Worm (Caenorhabditis elegans): ENCODE results near the gene ergi-3.

DNA sequence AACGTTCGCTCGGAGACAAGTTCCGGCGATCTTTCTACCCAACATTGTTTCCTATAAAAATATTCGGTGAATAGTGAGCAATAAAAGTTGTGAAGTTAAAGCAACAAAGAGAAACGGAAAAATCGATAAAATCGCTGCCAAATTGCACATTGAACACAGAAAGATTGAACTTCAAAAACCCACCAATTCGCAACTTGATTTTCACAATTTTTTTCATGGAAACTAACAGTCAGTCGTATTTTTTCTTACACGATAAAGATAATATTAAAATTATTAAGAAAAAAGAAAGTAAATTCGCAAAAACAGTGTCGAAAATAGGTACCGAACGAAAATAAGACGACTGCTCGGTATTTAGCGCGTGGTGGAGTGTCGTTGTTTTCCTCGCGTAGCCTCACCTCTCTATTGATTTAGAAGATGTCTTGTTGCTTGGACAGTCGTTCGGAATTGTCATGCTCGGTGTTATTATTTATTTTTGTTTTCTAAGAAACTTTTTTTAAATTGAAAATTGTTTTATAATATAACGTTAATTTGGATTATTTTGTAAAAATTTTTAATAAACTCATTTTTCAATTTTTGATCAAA, 26.1 kb downstream of the ergi-3 start, which contains the start of gene gas-1:
- TF ChIP-seq W03F9.2 (tag; optimal IDR thresholded peaks at IDR 0.05) (no peak), him-1 (tag; optimal IDR thresholded peaks at IDR 0.05) (no peak)

Data from whole organism, L4/young adult.